Fruit fly (Drosophila melanogaster) whole organism, embryonic: ENCODE results near the gene CG9395.

Experiments
- Ada2b ChIP-seq: fragments of 200-800 bp; sonication (Bioruptor generic); IDR thresholded peaks from 2 replicates; pipeline ENCODE4 v1.3.6; 2022; ENCODE audit warnings: missing biosample characterization, missing genetic modification characterization
- CG11560 ChIP-seq: fragments of 200-800 bp; sonication (Bioruptor generic); IDR thresholded peaks from 3 replicates; pipeline ENCODE4 v1.3.6; 2022; ENCODE audit warnings: missing biosample characterization, missing genetic modification characterization
- CG12659 ChIP-seq: fragments of 200-800 bp; sonication (Bioruptor generic); optimal IDR thresholded peaks from 3 replicates; lab custom pipeline; 2017; ENCODE audit warnings: mild to moderate bottlenecking, missing biosample characterization, missing genetic modification reagents, missing genetic modification characterization
- CG13775 ChIP-seq: fragments of 200-800 bp; sonication (Bioruptor generic); optimal IDR thresholded peaks from 3 replicates; lab custom pipeline; 2017; ENCODE audit warnings: missing biosample characterization, mild to moderate bottlenecking, missing genetic modification characterization
- CG15269 ChIP-seq: fragments of 200-800 bp; sonication (Bioruptor generic); optimal IDR thresholded peaks from 2 replicates; lab custom pipeline; 2018; ENCODE audit warnings: missing biosample characterization, mild to moderate bottlenecking, missing genetic modification characterization, moderate library complexity
- CG16815 ChIP-seq: fragments of 200-800 bp; sonication (Bioruptor generic); optimal IDR thresholded peaks from 3 replicates; lab custom pipeline; 2017; ENCODE audit warnings: missing biosample characterization, mild to moderate bottlenecking, missing genetic modification characterization
- CG17385 ChIP-seq: fragments of 200-800 bp; sonication (Bioruptor generic); optimal IDR thresholded peaks from 3 replicates; lab custom pipeline; 2018; ENCODE audit warnings: missing biosample characterization, mild to moderate bottlenecking, missing genetic modification characterization
- CG17612 ChIP-seq: fragments of 200-800 bp; sonication (Bioruptor generic); IDR thresholded peaks from 2 replicates; pipeline ENCODE4 v1.3.6; 2022; ENCODE audit warnings: missing biosample characterization, missing genetic modification characterization
- CG17802 ChIP-seq: fragments of 200-800 bp; sonication (Bioruptor generic); optimal IDR thresholded peaks from 2 replicates; lab custom pipeline; 2018; ENCODE audit warnings: missing biosample characterization, mild to moderate bottlenecking, missing genetic modification characterization, moderate library complexity
- CG18599 ChIP-seq: fragments of 200-800 bp; sonication (Bioruptor generic); optimal IDR thresholded peaks from 3 replicates; lab custom pipeline; 2017; ENCODE audit warnings: missing biosample characterization, missing genetic modification characterization, mild to moderate bottlenecking, moderate library complexity, missing genetic modification reagents
- CG30020 ChIP-seq: fragments of 200-800 bp; optimal IDR thresholded peaks from 2 replicates; lab custom pipeline; 2019; ENCODE audit warnings: missing biosample characterization, mild to moderate bottlenecking, missing genetic modification characterization, moderate library complexity
- CG6689 ChIP-seq: fragments of 200-800 bp; sonication (Bioruptor generic); IDR thresholded peaks from 2 replicates; pipeline ENCODE4 v1.3.6; 2022; ENCODE audit warnings: missing biosample characterization, missing genetic modification characterization
- CG7556 ChIP-seq: fragments of 200-800 bp; sonication (Bioruptor generic); optimal IDR thresholded peaks from 2 replicates; lab custom pipeline; 2017; ENCODE audit warnings: missing biosample characterization, mild to moderate bottlenecking, missing genetic modification characterization
- CG8478 ChIP-seq: fragments of >200 bp; optimal IDR thresholded peaks from 2 replicates; lab custom pipeline; 2018
- CTCF ChIP-seq: fragments of 200-800 bp; sonication (Bioruptor generic); optimal IDR thresholded peaks from 2 replicates; lab custom pipeline; 2017; ENCODE audit warnings: missing biosample characterization, mild to moderate bottlenecking, missing genetic modification characterization, moderate library complexity
- CoRest ChIP-seq: fragments of 200-800 bp; sonication (Bioruptor generic); optimal IDR thresholded peaks from 3 replicates; lab custom pipeline; 2018; ENCODE audit warnings: missing biosample characterization, mild to moderate bottlenecking, missing genetic modification characterization, moderate library complexity
- Doc3 ChIP-seq: fragments of 200-800 bp; sonication (Bioruptor generic); IDR thresholded peaks from 3 replicates; pipeline ENCODE4 v1.3.6; 2022; ENCODE audit warnings: missing biosample characterization, missing genetic modification characterization; ENCODE audit not compliant: partially characterized antibody
- Dref ChIP-seq: fragments of 200-800 bp; sonication (Bioruptor generic); IDR thresholded peaks from 2 replicates; pipeline ENCODE4 v1.3.6; 2022; ENCODE audit warnings: missing biosample characterization, missing genetic modification characterization
- Ets65A ChIP-seq: fragments of 200-800 bp; sonication (Bioruptor generic); peaks from one replicate; lab custom pipeline; 2016; ENCODE audit warnings: missing biosample characterization, missing genetic modification characterization
- GATAe ChIP-seq: fragments of 200-800 bp; sonication (Bioruptor generic); conservative IDR thresholded peaks from 2 replicates; pipeline ENCODE4 v1.3.6; 2022; ENCODE audit warnings: missing biosample characterization, missing genetic modification characterization
- HLH54F ChIP-seq: fragments of 200-800 bp; sonication (Bioruptor generic); optimal IDR thresholded peaks from 3 replicates; lab custom pipeline; 2016; ENCODE audit warnings: missing biosample characterization, missing genetic modification characterization
- Hey ChIP-seq: fragments of 200-800 bp; sonication (Bioruptor generic); optimal IDR thresholded peaks from 3 replicates; lab custom pipeline; 2018; ENCODE audit warnings: missing biosample characterization, mild to moderate bottlenecking, missing genetic modification characterization
- Opbp ChIP-seq: fragments of 200-800 bp; sonication (Bioruptor generic); IDR thresholded peaks from 3 replicates; pipeline ENCODE4 v1.3.6; 2022; ENCODE audit warnings: missing biosample characterization, missing genetic modification characterization; ENCODE audit not compliant: partially characterized antibody
- ato ChIP-seq: fragments of 200-800 bp; sonication (Bioruptor generic); IDR thresholded peaks from 2 replicates; pipeline ENCODE4 v1.3.6; 2022; ENCODE audit warnings: missing biosample characterization, missing genetic modification characterization; ENCODE audit not compliant: partially characterized antibody
- cg ChIP-seq: fragments of 200-800 bp; sonication (Bioruptor generic); optimal IDR thresholded peaks from 3 replicates; lab custom pipeline; 2019; ENCODE audit warnings: missing biosample characterization, mild to moderate bottlenecking, missing genetic modification characterization, moderate library complexity
- disco-r ChIP-seq: fragments of 200-800 bp; sonication (Bioruptor generic); optimal IDR thresholded peaks from 2 replicates; lab custom pipeline; 2016; ENCODE audit warnings: missing biosample characterization, missing genetic modification characterization
- emc ChIP-seq: fragments of 200-800 bp; sonication (Bioruptor generic); optimal IDR thresholded peaks from 2 replicates; lab custom pipeline; 2016; ENCODE audit warnings: missing biosample characterization, missing genetic modification characterization
- mld ChIP-seq: fragments of 200-800 bp; sonication (Bioruptor generic); IDR thresholded peaks from 3 replicates; pipeline ENCODE4 v1.3.6; 2022; ENCODE audit warnings: missing biosample characterization, missing genetic modification characterization; ENCODE audit not compliant: partially characterized antibody
- pzg ChIP-seq: fragments of 200-800 bp; sonication (Bioruptor generic); optimal IDR thresholded peaks from 3 replicates; lab custom pipeline; 2018; ENCODE audit warnings: missing biosample characterization, mild to moderate bottlenecking, missing genetic modification characterization, moderate library complexity
- ranshi ChIP-seq: fragments of 200-800 bp; sonication (Bioruptor generic); IDR thresholded peaks from 2 replicates; pipeline ENCODE4 v1.3.6; 2022; ENCODE audit warnings: missing biosample characterization, missing genetic modification characterization
- sens ChIP-seq: fragments of 200-800 bp; sonication (Bioruptor generic); peaks from one replicate; lab custom pipeline; 2016; ENCODE audit warnings: missing biosample characterization, missing genetic modification characterization
- tio ChIP-seq: fragments of 200-800 bp; sonication (Bioruptor generic); optimal IDR thresholded peaks from 2 replicates; lab custom pipeline; 2017; ENCODE audit warnings: missing biosample characterization, missing genetic modification characterization, inconsistent platforms
- unc-4 ChIP-seq: fragments of 200-800 bp; sonication (Bioruptor generic); IDR thresholded peaks from 2 replicates; pipeline ENCODE4 v1.3.6; 2022; ENCODE audit warnings: missing biosample characterization, missing genetic modification characterization; ENCODE audit not compliant: partially characterized antibody
- yki ChIP-seq: fragments of >200 bp; optimal IDR thresholded peaks from 3 replicates; lab custom pipeline; 2018
- zf30C ChIP-seq: fragments of 200-800 bp; sonication (Bioruptor generic); optimal IDR thresholded peaks from 3 replicates; lab custom pipeline; 2018; ENCODE audit warnings: missing biosample characterization, mild to moderate bottlenecking, missing genetic modification characterization

CG9395 gene

dm6 chr2L:13331021-13331420, 23.9 kb downstream of the CG9395 start, which contains the start of gene hbt (continued):
- TF ChIP-seq CG6689 (GFP tag; lab: Robert Waterston, UW), result no peak
- TF ChIP-seq cg (GFP tag; lab: Kevin White, UChicago), result peak; percentile 46
- no peak for TF ChIP-seq CG17612 (GFP tag; lab: Robert Waterston, UW)
- no peak for TF ChIP-seq GATAe (GFP tag; lab: Robert Waterston, UW)
- no peak for TF ChIP-seq ranshi (GFP tag; lab: Robert Waterston, UW)
- TF ChIP-seq, all 482 proteins: peak for 5

- TF ChIP-seq CTCF (GFP tag; lab: Kevin White, UChicago) (peak; percentile 85), CG15269 (tag; lab: Kevin White, UChicago) (no peak), mld (GFP tag; lab: Robert Waterston, UW) (no peak), Hey (tag; lab: Kevin White, UChicago) (no peak)
Observed at dm6 chr2L:13325823-13326222, 29.1 kb downstream of the CG9395 start.

dm6 chr2L:13306655-13307054, 48.2 kb downstream of the CG9395 start, which contains the start of gene CG43779:
Gene CG43779, minus strand, starts transcription at chr2L:13306755.
- TF ChIP-seq disco-r (no peak), CG17385 (GFP tag; lab: Kevin White, UChicago) (no peak), ato (GFP tag; lab: Robert Waterston, UW) (no peak), tio (no peak), Dref (0 out of 2 replicates have a peak, but pooled peaks have one; percentile 1), CG13775 (GFP tag; lab: Kevin White, UChicago) (no peak)

- TF ChIP-seq sens, result peak; percentile 40
- no peak for TF ChIP-seq CG7556 (GFP tag; lab: Kevin White, UChicago)
- no peak for TF ChIP-seq CG11560
- TF ChIP-seq Opbp (GFP tag; lab: Robert Waterston, UW), result no peak
- TF ChIP-seq CG8478, result peak; percentile 24
- TF ChIP-seq CG16815 (GFP tag; lab: Kevin White, UChicago), result no peak
- TF ChIP-seq yki (lab: Kevin White, UChicago), result no peak
- TF ChIP-seq zf30C (GFP tag; lab: Kevin White, UChicago), result no peak
- TF ChIP-seq unc-4 (GFP tag; lab: Robert Waterston, UW), result no peak
- no peak for TF ChIP-seq Doc3 (GFP tag; lab: Robert Waterston, UW)
- no peak for TF ChIP-seq CoRest
- no peak for TF ChIP-seq emc (GFP tag; lab: Kevin White, UChicago)
- TF ChIP-seq CG18599 (GFP tag; lab: Kevin White, UChicago), result no peak
- peak; percentile 93 for TF ChIP-seq Ets65A
Observed at dm6 chr2L:13305000-13305399, 49.9 kb downstream of the CG9395 start.

dm6 chr2L:13304488-13304887, 50.4 kb downstream of the CG9395 start, which contains the start of gene CG16825:
Gene CG16825, plus strand, starts transcription at chr2L:13304788.
- TF ChIP-seq CG30020 (no peak), Ada2b (GFP tag; lab: Robert Waterston, UW) (no peak), CG12659 (GFP tag; lab: Kevin White, UChicago) (no peak), pzg (GFP tag; lab: Kevin White, UChicago) (no peak), CG17802 (tag; lab: Kevin White, UChicago) (no peak), HLH54F (GFP tag; lab: Kevin White, UChicago) (no peak)
